Worm (Caenorhabditis elegans): ENCODE measurements around the gene shc-3.

The shc-3 gene

ce11 chrX:13745558-13745957 lies 28.2 kb downstream of the shc-3 start:
- peak; percentile 72 for TF ChIP-seq sem-4 (tag; optimal IDR thresholded peaks at IDR 0.05)
- no peak for TF ChIP-seq skn-1 (tag; optimal IDR thresholded peaks at IDR 0.05)
- TF ChIP-seq sma-9 (GFP tag; optimal IDR thresholded peaks at IDR 0.05): peak; percentile 47
- no peak for TF ChIP-seq sma-9 (tag; optimal IDR thresholded peaks at IDR 0.05)
- TF ChIP-seq nhr-25 (tag; optimal IDR thresholded peaks at IDR 0.05): peak; percentile 13
- TF ChIP-seq blmp-1 (tag; optimal IDR thresholded peaks at IDR 0.05; ENCODE audit: insufficient read depth): peak; percentile 20
- TF ChIP-seq unc-55 (GFP tag; optimal IDR thresholded peaks at IDR 0.05): peak; percentile 6
- TF ChIP-seq ceh-16 (tag; optimal IDR thresholded peaks at IDR 0.05): peak; percentile 79
- no peak for TF ChIP-seq nhr-23 (tag; optimal IDR thresholded peaks at IDR 0.05)
- no peak for TF ChIP-seq gmeb-1 (tag; optimal IDR thresholded peaks at IDR 0.05)

ce11 chrX:13746231-13746630 lies 28.9 kb downstream of the shc-3 start:
- no peak for TF ChIP-seq nhr-237 (tag; optimal IDR thresholded peaks at IDR 0.05)
- TF ChIP-seq F13H6.1 (tag; optimal IDR thresholded peaks at IDR 0.05): no peak
- TF ChIP-seq fos-1 (tag; optimal IDR thresholded peaks at IDR 0.05): peak; percentile 40
- TF ChIP-seq peb-1 (tag; optimal IDR thresholded peaks at IDR 0.05): no peak
- no peak for TF ChIP-seq sma-3 (GFP tag; optimal IDR thresholded peaks at IDR 0.05)
- no peak for TF ChIP-seq snpc-4 (tag; optimal IDR thresholded peaks at IDR 0.05)
- TF ChIP-seq dmd-4 (tag; optimal IDR thresholded peaks at IDR 0.05): no peak
- TF ChIP-seq nhr-25 (tag; optimal IDR thresholded peaks at IDR 0.05): no peak
- no peak for TF ChIP-seq lin-39 (tag; optimal IDR thresholded peaks at IDR 0.05)
- no peak for TF ChIP-seq unc-55 (GFP tag; optimal IDR thresholded peaks at IDR 0.05)
- TF ChIP-seq Y55F3AM.14 (GFP tag; optimal IDR thresholded peaks at IDR 0.05): no peak
- no peak for TF ChIP-seq ztf-4 (tag; optimal IDR thresholded peaks at IDR 0.05)
- no peak for TF ChIP-seq elt-3 (tag; optimal IDR thresholded peaks at IDR 0.05)
- TF ChIP-seq sem-4 (tag; optimal IDR thresholded peaks at IDR 0.05): no peak
- no peak for TF ChIP-seq mbf-1 (tag; optimal IDR thresholded peaks at IDR 0.05)
- peak; percentile 35 for TF ChIP-seq sma-9 (GFP tag; optimal IDR thresholded peaks at IDR 0.05)
- TF ChIP-seq sma-9 (tag; optimal IDR thresholded peaks at IDR 0.05): no peak
- no peak for TF ChIP-seq zag-1 (tag; optimal IDR thresholded peaks at IDR 0.05)
- no peak for TF ChIP-seq unc-39 (tag; optimal IDR thresholded peaks at IDR 0.05)
- TF ChIP-seq elt-1 (tag; optimal IDR thresholded peaks at IDR 0.05): no peak
- peak; percentile 22 for TF ChIP-seq blmp-1 (tag; optimal IDR thresholded peaks at IDR 0.05; ENCODE audit: insufficient read depth)
- no peak for TF ChIP-seq ceh-16 (tag; optimal IDR thresholded peaks at IDR 0.05)
- TF ChIP-seq lin-11 (tag; optimal IDR thresholded peaks at IDR 0.05): no peak
- no peak for TF ChIP-seq lin-13 (GFP tag; optimal IDR thresholded peaks at IDR 0.05)
- no peak for TF ChIP-seq nhr-6 (tag; optimal IDR thresholded peaks at IDR 0.05)
- TF ChIP-seq nhr-23 (tag; optimal IDR thresholded peaks at IDR 0.05): no peak
- TF ChIP-seq skn-1 (tag; optimal IDR thresholded peaks at IDR 0.05): no peak
- no peak for TF ChIP-seq mdl-1 (tag; optimal IDR thresholded peaks at IDR 0.05)

- TF ChIP-seq crh-2 (tag; optimal IDR thresholded peaks at IDR 0.05): peak; percentile 84
- peak; percentile 10 for TF ChIP-seq F13H6.1 (tag; optimal IDR thresholded peaks at IDR 0.05)
- TF ChIP-seq ceh-16 (tag; optimal IDR thresholded peaks at IDR 0.05): no peak
These were observed 29.5 kb downstream of the shc-3 start, which contains the start of gene nhr-71 for ce11 chrX:13746661-13747365. TSS of gene nhr-71 (plus strand) at chrX:13747315.

- TF ChIP-seq sma-9 (GFP tag; optimal IDR thresholded peaks at IDR 0.05): peak; percentile 51
- no peak for TF ChIP-seq sma-9 (tag; optimal IDR thresholded peaks at IDR 0.05)
- no peak for TF ChIP-seq R02D3.7 (tag; optimal IDR thresholded peaks at IDR 0.05)
These were observed 30.7 kb downstream of the shc-3 start for ce11 chrX:13747997-13748396.

- TF ChIP-seq sem-4 (tag; optimal IDR thresholded peaks at IDR 0.05): no peak
- TF ChIP-seq nhr-129 (tag; optimal IDR thresholded peaks at IDR 0.05): peak; percentile 58
- TF ChIP-seq egl-27 (tag; optimal IDR thresholded peaks at IDR 0.05): no peak
- peak; percentile 58 for TF ChIP-seq crh-2 (tag; optimal IDR thresholded peaks at IDR 0.05)
These were observed 35.7 kb downstream of the shc-3 start for ce11 chrX:13752822-13753581.
